Worm (Caenorhabditis elegans): ENCODE data around the gene gars-1.

- TF ChIP-seq ama-1 (optimal IDR thresholded peaks at IDR 0.05) (no peak), sptf-1 (tag; optimal IDR thresholded peaks at IDR 0.05) (no peak)
These were observed 13.9 kb downstream of the gars-1 start, which contains the start of gene Y54H5A.2 for ce11 chrIII:5149478-5149877.
